Worm (Caenorhabditis elegans) whole organism, L3 larva: ENCODE data around the gene brc-1.

Experiments used
- ceh-82 ChIP-seq: fragments of 150-350 bp; optimal IDR thresholded peaks from 2 replicates; lab custom pipeline; 2014; ENCODE audit warnings: missing biosample characterization, missing genetic modification characterization
- pqm-1 ChIP-seq: fragments of 150-350 bp; optimal IDR thresholded peaks from 2 replicates; lab custom pipeline; 2017; ENCODE audit warnings: missing biosample characterization, missing genetic modification characterization, inconsistent platforms
- skn-1 ChIP-seq: fragments of 150-350 bp; optimal IDR thresholded peaks from 2 replicates; lab custom pipeline; 2014; ENCODE audit warnings: missing biosample characterization, missing genetic modification characterization
- unc-62 ChIP-seq: fragments of 150-350 bp; sonication (generic microtip); optimal IDR thresholded peaks from 4 replicates; lab custom pipeline; 2014; ENCODE audit warnings: missing biosample characterization, missing genetic modification reagents, missing genetic modification characterization
- zag-1 ChIP-seq: fragments of 150-350 bp; optimal IDR thresholded peaks from 2 replicates; lab custom pipeline; 2014; ENCODE audit warnings: missing biosample characterization, missing genetic modification characterization

ce11 chrIII:3819579-3819978 is 43.2 kb downstream of the brc-1 start, which contains the start of gene dpy-27:
- TF ChIP-seq unc-62 (GFP tag; lab: Kevin White, UChicago) = no peak
- TF ChIP-seq skn-1 (tag; lab: Kevin White, UChicago) = no peak
- no peak for TF ChIP-seq pqm-1 (tag; lab: Kevin White, UChicago)
- TF ChIP-seq ceh-82 = no peak
- TF ChIP-seq zag-1 (tag; lab: Kevin White, UChicago) = no peak
